Worm (Caenorhabditis elegans): ENCODE measurements around the gene F21D5.4.

- no peak for TF ChIP-seq ama-1 (optimal IDR thresholded peaks at IDR 0.05)
- no peak for TF ChIP-seq ets-7 (tag; optimal IDR thresholded peaks at IDR 0.05)
- no peak for TF ChIP-seq sea-1 (GFP tag; conservative IDR thresholded peaks at IDR 0.05)
- no peak for TF ChIP-seq hmbx-1 (tag; optimal IDR thresholded peaks at IDR 0.05)
- no peak for TF ChIP-seq F13C5.2 (tag; optimal IDR thresholded peaks at IDR 0.05)
- no peak for TF ChIP-seq hnd-1 (tag; optimal IDR thresholded peaks at IDR 0.05)
- TF ChIP-seq ceh-13 (GFP tag; optimal IDR thresholded peaks at IDR 0.05) = no peak
These were observed 3.1 kb downstream of the F21D5.4 start, which contains the start of gene F21D5.6 for ce11 chrIV:8740952-8741438.
